Fruit fly (Drosophila melanogaster): ENCODE data around the gene tal-3A.
A peak's percentile ranks its signal among the peaks of the same experiment; 100 is the strongest.

Gene tal-3A

dm6 chr3R:13793979-13794665 is 18.8 kb upstream of the tal-3A start (continued):
- TF ChIP-seq pfk (GFP tag; optimal IDR thresholded peaks at IDR 0.05) (no peak), CG14860 (GFP tag; IDR thresholded peaks at IDR 0.05; ENCODE audit: partially characterized antibody) (no peak), Oaz (GFP tag; IDR thresholded peaks at IDR 0.05) (no peak), CG6854 (GFP tag; optimal IDR thresholded peaks at IDR 0.05) (no peak), Med (GFP tag) (peak; percentile 80), grn (GFP tag; optimal IDR thresholded peaks at IDR 0.05) (no peak), CG4820 (GFP tag; optimal IDR thresholded peaks at IDR 0.05) (peak; percentile 58), da (GFP tag; optimal IDR thresholded peaks at IDR 0.05) (no peak), CG4730 (GFP tag; IDR thresholded peaks at IDR 0.05) (peak; percentile 45; the same call in 1 of the 2 replicates), ato (GFP tag; IDR thresholded peaks at IDR 0.05; ENCODE audit: partially characterized antibody) (no peak), Sin3A (optimal IDR thresholded peaks at IDR 0.05) (no peak), HLH4C (GFP tag; IDR thresholded peaks at IDR 0.05; ENCODE audit: partially characterized antibody) (no peak), CG7372 (GFP tag; IDR thresholded peaks at IDR 0.05) (no peak), CG13894 (tag; optimal IDR thresholded peaks at IDR 0.05) (no peak), Ets65A (GFP tag) (peak; percentile 17), CG17328 (GFP tag; IDR thresholded peaks at IDR 0.05) (peak; percentile 60), emc (GFP tag; optimal IDR thresholded peaks at IDR 0.05) (no peak), Dfd (GFP tag; optimal IDR thresholded peaks at IDR 0.05) (no peak), ro (GFP tag; IDR thresholded peaks at IDR 0.05) (no peak), CG9932 (GFP tag; IDR thresholded peaks at IDR 0.05) (no peak), ttk (GFP tag; IDR thresholded peaks at IDR 0.05) (peak; percentile 41; the same call in 1 of the 2 replicates), CG42726 (GFP tag; IDR thresholded peaks at IDR 0.05; ENCODE audit: partially characterized antibody) (no peak), ap (GFP tag; IDR thresholded peaks at IDR 0.05) (0 out of 2 replicates have a peak, but pooled peaks have one; percentile 4), dmrt99B (tag; optimal IDR thresholded peaks at IDR 0.05) (peak; percentile 82), pros (GFP tag; optimal IDR thresholded peaks at IDR 0.05) (no peak), Ptx1 (GFP tag; IDR thresholded peaks at IDR 0.05) (peak; percentile 77), Bteb2 (GFP tag; optimal IDR thresholded peaks at IDR 0.05) (no peak), CG2129 (GFP tag; IDR thresholded peaks at IDR 0.05; ENCODE audit: partially characterized antibody) (no peak), Hmx (GFP tag; optimal IDR thresholded peaks at IDR 0.05) (no peak), CG2116 (GFP tag; optimal IDR thresholded peaks at IDR 0.05) (no peak), kni (GFP tag; optimal IDR thresholded peaks at IDR 0.05) (no peak), ranshi (GFP tag; IDR thresholded peaks at IDR 0.05) (0 out of 2 replicates have a peak, but pooled peaks have one; percentile 25), usp (GFP tag; optimal IDR thresholded peaks at IDR 0.05) (no peak), tx (GFP tag; optimal IDR thresholded peaks at IDR 0.05) (no peak), onecut (GFP tag; IDR thresholded peaks at IDR 0.05) (peak; percentile 61), CG7271 (tag; optimal IDR thresholded peaks at IDR 0.05) (no peak), nerfin-2 (GFP tag; IDR thresholded peaks at IDR 0.05; ENCODE audit: partially characterized antibody) (no peak), az2 (GFP tag; optimal IDR thresholded peaks at IDR 0.05) (peak; percentile 81), btn (GFP tag; optimal IDR thresholded peaks at IDR 0.05) (no peak), slou (GFP tag; optimal IDR thresholded peaks at IDR 0.05) (no peak), ase (GFP tag; IDR thresholded peaks at IDR 0.05) (peak; percentile 57; the same call in 1 of the 3 replicates), CG2875 (GFP tag; optimal IDR thresholded peaks at IDR 0.05) (peak; percentile 73), hbn (GFP tag; IDR thresholded peaks at IDR 0.05; ENCODE audit: partially characterized antibody) (no peak), cato (GFP tag; optimal IDR thresholded peaks at IDR 0.05; ENCODE audit: borderline replicate concordance) (peak; percentile 56), CG18011 (GFP tag; optimal IDR thresholded peaks at IDR 0.05) (no peak), nmo (GFP tag; optimal IDR thresholded peaks at IDR 0.05) (peak; percentile 87), bbx (GFP tag; IDR thresholded peaks at IDR 0.05; ENCODE audit: partially characterized antibody) (no peak), CG2202 (tag; optimal IDR thresholded peaks at IDR 0.05) (peak; percentile 70), fru (optimal IDR thresholded peaks at IDR 0.05) (no peak), bcd (GFP tag; optimal IDR thresholded peaks at IDR 0.05) (peak; percentile 52)

All from whole organism, embryonic.